Fruit fly (Drosophila melanogaster) Kc167 (cell line): ENCODE measurements around the gene Vm26Ac.

Source experiments
- Myc ChIP-seq: fragments of >200 bp; optimal IDR thresholded peaks from 2 replicates; lab custom pipeline; 2017; ENCODE audit warnings: missing external identifiers
- Sin3A ChIP-seq: fragments of >200 bp; optimal IDR thresholded peaks from 2 replicates; lab custom pipeline; 2018; ENCODE audit warnings: missing external identifiers
- h ChIP-seq: fragments of >200 bp; optimal IDR thresholded peaks from 3 replicates; lab custom pipeline; 2018; ENCODE audit warnings: missing external identifiers
- psq ChIP-seq: fragments of >200 bp; optimal IDR thresholded peaks from 2 replicates; lab custom pipeline; 2017; ENCODE audit warnings: missing external identifiers
- ttk ChIP-seq: sonication (Bioruptor generic); optimal IDR thresholded peaks from 2 replicates; lab custom pipeline; 2017; ENCODE audit warnings: missing external identifiers

dm6 chr2L:5947504-5947903 is 10.9 kb downstream of the Vm26Ac start:
- TF ChIP-seq Sin3A (lab: Kevin White, UChicago) (no peak), h (lab: Kevin White, UChicago) (no peak), Myc (lab: Kevin White, UChicago) (no peak), ttk (no peak), psq (lab: Kevin White, UChicago) (no peak)
